Fruit fly (Drosophila melanogaster) whole organism, pupa: ENCODE measurements around the gene twe.

Source experiments
- CG32121 ChIP-seq: fragments of 200-800 bp; sonication (Bioruptor generic); IDR thresholded peaks from 2 replicates; pipeline ENCODE4 v1.3.6; 2022; ENCODE audit warnings: missing biosample characterization, missing genetic modification characterization
- fd96Ca ChIP-seq: fragments of 200-800 bp; sonication (Bioruptor generic); IDR thresholded peaks from 3 replicates; pipeline ENCODE4 v1.3.6; 2022; ENCODE audit warnings: missing biosample characterization, missing genetic modification characterization
- gl ChIP-seq: fragments of 200-800 bp; sonication (Bioruptor generic); optimal IDR thresholded peaks from 2 replicates; lab custom pipeline; 2018; ENCODE audit warnings: missing biosample characterization, mild to moderate bottlenecking, missing genetic modification characterization

- TF ChIP-seq gl (tag; lab: Kevin White, UChicago) (no peak), fd96Ca (GFP tag; lab: Robert Waterston, UW) (no peak), CG32121 (GFP tag; lab: Robert Waterston, UW) (no peak)
Observed at dm6 chr2L:16241639-16242038, 20.0 kb downstream of the twe start, which contains the start of gene CG42818.
